Worm (Caenorhabditis elegans) whole organism, late embryonic: ENCODE data around the gene iglr-1.

Experiments
- C38D4.7 ChIP-seq: fragments of 200-800 bp; sonication (Bioruptor generic); optimal IDR thresholded peaks from 2 replicates; lab custom pipeline; 2018; ENCODE audit warnings: mild to moderate bottlenecking, missing genetic modification characterization, moderate library complexity, missing compliant biosample characterization
- F13H6.1 ChIP-seq: sonication (generic microtip); optimal IDR thresholded peaks from 2 replicates; lab custom pipeline; 2016; ENCODE audit warnings: missing genetic modification characterization, missing compliant biosample characterization
- T23F11.4 ChIP-seq: fragments of 200-800 bp; sonication (Bioruptor generic); optimal IDR thresholded peaks from 2 replicates; lab custom pipeline; 2018; ENCODE audit warnings: mild to moderate bottlenecking, missing genetic modification characterization, missing compliant biosample characterization
- ama-1 ChIP-seq: fragments of 150-350 bp; optimal IDR thresholded peaks from 2 replicates; lab custom pipeline; 2014
- ceh-19 ChIP-seq: fragments of 200-800 bp; sonication (Bioruptor generic); optimal IDR thresholded peaks from 2 replicates; lab custom pipeline; 2018; ENCODE audit warnings: mild to moderate bottlenecking, missing genetic modification characterization, missing compliant biosample characterization
- ceh-2 ChIP-seq: sonication (generic microtip); optimal IDR thresholded peaks from 2 replicates; lab custom pipeline; 2016; ENCODE audit warnings: missing genotype, missing genetic modification characterization, missing compliant biosample characterization
- ceh-6 ChIP-seq: fragments of 200-800 bp; sonication (Bioruptor generic); optimal IDR thresholded peaks from 2 replicates; lab custom pipeline; 2018; ENCODE audit warnings: mild to moderate bottlenecking, missing genetic modification characterization, missing compliant biosample characterization
- elt-2 ChIP-seq: sonication (generic microtip); optimal IDR thresholded peaks from 2 replicates; lab custom pipeline; 2016; ENCODE audit warnings: missing genetic modification reagents, missing genetic modification characterization, missing compliant biosample characterization
- hlh-13 ChIP-seq: fragments of 200-800 bp; sonication (Bioruptor generic); optimal IDR thresholded peaks from 2 replicates; lab custom pipeline; 2018; ENCODE audit warnings: mild to moderate bottlenecking, missing genetic modification characterization, missing compliant biosample characterization
- hlh-30 ChIP-seq: sonication (generic microtip); optimal IDR thresholded peaks from 2 replicates; lab custom pipeline; 2017; ENCODE audit warnings: antibody characterized with exemption, missing genetic modification characterization, missing compliant biosample characterization; ENCODE audit not compliant: insufficient read depth
- hlh-6 ChIP-seq: sonication (generic microtip); optimal IDR thresholded peaks from 2 replicates; lab custom pipeline; 2016; ENCODE audit warnings: missing genotype, missing genetic modification characterization, missing compliant biosample characterization
- mec-3 ChIP-seq: sonication (generic microtip); optimal IDR thresholded peaks from 2 replicates; lab custom pipeline; 2016; ENCODE audit warnings: borderline replicate concordance, missing genetic modification characterization, missing compliant biosample characterization
- sox-4 ChIP-seq: sonication (generic microtip); optimal IDR thresholded peaks from 2 replicates; lab custom pipeline; 2017; ENCODE audit warnings: mild to moderate bottlenecking, missing genetic modification characterization, inconsistent platforms, missing compliant biosample characterization
- tbx-2 ChIP-seq: sonication (generic microtip); optimal IDR thresholded peaks from 2 replicates; lab custom pipeline; 2016; ENCODE audit warnings: missing genetic modification characterization, missing compliant biosample characterization

ce11 chrX:14991280-14991679, at the start of gene iglr-1:
- TF ChIP-seq ceh-19 (GFP tag; lab: Kevin White, UChicago) = no peak
- no peak for TF ChIP-seq F13H6.1 (tag; lab: Kevin White, UChicago)
- TF ChIP-seq C38D4.7 (GFP tag; lab: Kevin White, UChicago) = no peak
- no peak for TF ChIP-seq ceh-6 (GFP tag; lab: Kevin White, UChicago)
- TF ChIP-seq sox-4 (tag; lab: Kevin White, UChicago) = no peak
- TF ChIP-seq tbx-2 (tag; lab: Kevin White, UChicago) = no peak
- TF ChIP-seq hlh-13 (GFP tag; lab: Kevin White, UChicago) = no peak
- TF ChIP-seq T23F11.4 (GFP tag; lab: Kevin White, UChicago) = no peak
- no peak for TF ChIP-seq elt-2 (tag; lab: Kevin White, UChicago)
- TF ChIP-seq hlh-30 (tag; lab: Kevin White, UChicago) = no peak
- TF ChIP-seq mec-3 (tag; lab: Kevin White, UChicago) = no peak
- TF ChIP-seq ceh-2 (tag; lab: Kevin White, UChicago) = no peak
- TF ChIP-seq ama-1 = no peak
- TF ChIP-seq hlh-6 = no peak
